Fruit fly (Drosophila melanogaster) whole organism, embryonic: ENCODE results near the gene CG7333.

Experiments used
- Antp ChIP-seq: fragments of 200-800 bp; sonication (Bioruptor generic); optimal IDR thresholded peaks from 3 replicates; lab custom pipeline; 2016; ENCODE audit warnings: missing biosample characterization, missing genetic modification characterization
- B-H1 ChIP-seq: fragments of 200-800 bp; sonication (Bioruptor generic); IDR thresholded peaks from 3 replicates; pipeline ENCODE4 v1.3.6; 2022; ENCODE audit warnings: missing biosample characterization, missing genetic modification characterization
- CG10209 ChIP-seq: fragments of 200-800 bp; sonication (Bioruptor generic); optimal IDR thresholded peaks from 3 replicates; lab custom pipeline; 2017; ENCODE audit warnings: missing biosample characterization, mild to moderate bottlenecking, missing genetic modification characterization, missing genetic modification reagents
- CG11247 ChIP-seq: fragments of 200-800 bp; sonication (Bioruptor generic); IDR thresholded peaks from 2 replicates; pipeline ENCODE4 v1.3.6; 2022; ENCODE audit warnings: missing biosample characterization, missing genetic modification characterization
- CG11696 ChIP-seq: fragments of 200-800 bp; sonication (Bioruptor generic); IDR thresholded peaks from 2 replicates; pipeline ENCODE4 v1.3.6; 2022; ENCODE audit warnings: missing biosample characterization, missing genetic modification characterization
- CG12236 ChIP-seq: fragments of 200-800 bp; sonication (Bioruptor generic); optimal IDR thresholded peaks from 2 replicates; lab custom pipeline; 2016; ENCODE audit warnings: missing biosample characterization, missing genetic modification characterization
- CG1233 ChIP-seq: fragments of 200-800 bp; sonication (Bioruptor generic); optimal IDR thresholded peaks from 4 replicates; lab custom pipeline; 2018; ENCODE audit warnings: missing biosample characterization, mild to moderate bottlenecking, missing genetic modification characterization
- CG12769 ChIP-seq: fragments of 200-800 bp; sonication (Bioruptor generic); optimal IDR thresholded peaks from 2 replicates; lab custom pipeline; 2019; ENCODE audit warnings: missing biosample characterization, mild to moderate bottlenecking, missing genetic modification characterization, moderate library complexity
- CG13424 ChIP-seq: fragments of 200-800 bp; sonication (Bioruptor generic); optimal IDR thresholded peaks from 2 replicates; lab custom pipeline; 2019; ENCODE audit warnings: missing biosample characterization, mild to moderate bottlenecking, missing genetic modification characterization, moderate library complexity
- CG13624 ChIP-seq: fragments of 200-800 bp; sonication (Bioruptor generic); optimal IDR thresholded peaks from 2 replicates; lab custom pipeline; 2016; ENCODE audit warnings: missing biosample characterization, missing genetic modification characterization
- CG14667 ChIP-seq: fragments of 200-800 bp; sonication (Bioruptor generic); IDR thresholded peaks from 2 replicates; pipeline ENCODE4 v1.3.6; 2022; ENCODE audit warnings: missing biosample characterization, missing genetic modification characterization
- CG15011 ChIP-seq: fragments of 200-800 bp; sonication (Bioruptor generic); optimal IDR thresholded peaks from 3 replicates; lab custom pipeline; 2018; ENCODE audit warnings: missing biosample characterization, mild to moderate bottlenecking, missing genetic modification characterization
- CG15073 ChIP-seq: fragments of 200-800 bp; sonication (Bioruptor generic); optimal IDR thresholded peaks from 2 replicates; lab custom pipeline; 2016; ENCODE audit warnings: missing biosample characterization, missing genetic modification characterization
- CG1602 ChIP-seq: fragments of 200-800 bp; sonication (Bioruptor generic); optimal IDR thresholded peaks from 3 replicates; lab custom pipeline; 2016; ENCODE audit warnings: missing biosample characterization, missing genetic modification characterization
- CG17359 ChIP-seq: fragments of 200-800 bp; sonication (Bioruptor generic); optimal IDR thresholded peaks from 3 replicates; lab custom pipeline; 2018; ENCODE audit warnings: missing biosample characterization, mild to moderate bottlenecking, missing genetic modification characterization, moderate library complexity
- CG17361 ChIP-seq: fragments of 200-800 bp; sonication (Bioruptor generic); IDR thresholded peaks from 3 replicates; pipeline ENCODE4 v1.3.6; 2022; ENCODE audit warnings: missing biosample characterization, missing genetic modification characterization
- CG17568 ChIP-seq: fragments of 200-800 bp; sonication (Bioruptor generic); optimal IDR thresholded peaks from 2 replicates; lab custom pipeline; 2018; ENCODE audit warnings: missing biosample characterization, mild to moderate bottlenecking, missing genetic modification characterization, moderate library complexity
- CG17802 ChIP-seq: fragments of 200-800 bp; sonication (Bioruptor generic); optimal IDR thresholded peaks from 2 replicates; lab custom pipeline; 2018; ENCODE audit warnings: missing biosample characterization, mild to moderate bottlenecking, missing genetic modification characterization, moderate library complexity
- CG1792 ChIP-seq: fragments of 200-800 bp; sonication (Bioruptor generic); optimal IDR thresholded peaks from 2 replicates; lab custom pipeline; 2016; ENCODE audit warnings: missing biosample characterization, missing genetic modification characterization
- CG2875 ChIP-seq: fragments of 200-800 bp; sonication (Bioruptor generic); optimal IDR thresholded peaks from 2 replicates; lab custom pipeline; 2017; ENCODE audit warnings: missing biosample characterization, mild to moderate bottlenecking, missing genetic modification characterization, missing genetic modification reagents
- CG3726 ChIP-seq: fragments of 200-800 bp; sonication (Bioruptor generic); IDR thresholded peaks from 3 replicates; pipeline ENCODE4, ENCODE4 v1.3.6; 2022; ENCODE audit warnings: missing biosample characterization, missing genetic modification characterization
- CG4730 ChIP-seq: fragments of 200-800 bp; sonication (Bioruptor generic); IDR thresholded peaks from 2 replicates; pipeline ENCODE4 v1.3.6; 2022; ENCODE audit warnings: missing biosample characterization, missing genetic modification characterization
- CG4820 ChIP-seq: fragments of 200-800 bp; sonication (Bioruptor generic); optimal IDR thresholded peaks from 3 replicates; lab custom pipeline; 2016; ENCODE audit warnings: missing biosample characterization, missing genetic modification characterization
- CG6765 ChIP-seq: fragments of 200-800 bp; sonication (Bioruptor generic); optimal IDR thresholded peaks from 3 replicates; lab custom pipeline; 2017; ENCODE audit warnings: missing biosample characterization, mild to moderate bottlenecking, missing genetic modification characterization
- CG6791 ChIP-seq: fragments of 200-800 bp; sonication (Bioruptor generic); IDR thresholded peaks from 3 replicates; pipeline ENCODE4 v1.3.6; 2022; ENCODE audit warnings: missing biosample characterization, missing genetic modification characterization; ENCODE audit not compliant: partially characterized antibody
- CG7928 ChIP-seq: fragments of 200-800 bp; sonication (Bioruptor generic); optimal IDR thresholded peaks from 2 replicates; lab custom pipeline; 2017; ENCODE audit warnings: missing biosample characterization, mild to moderate bottlenecking, missing genetic modification characterization
- Chrac-16 ChIP-seq: fragments of 200-800 bp; sonication (Bioruptor generic); optimal IDR thresholded peaks from 3 replicates; lab custom pipeline; 2016; ENCODE audit warnings: missing biosample characterization, missing genetic modification characterization
- Dad ChIP-seq: fragments of 200-800 bp; sonication (Bioruptor generic); optimal IDR thresholded peaks from 3 replicates; lab custom pipeline; 2016; ENCODE audit warnings: missing biosample characterization, missing genetic modification characterization
- Doc2 ChIP-seq: fragments of 200-800 bp; sonication (Bioruptor generic); IDR thresholded peaks from 2 replicates; pipeline ENCODE4 v1.3.6; 2022; ENCODE audit warnings: missing biosample characterization, missing genetic modification characterization
- Dref ChIP-seq: fragments of 200-800 bp; sonication (Bioruptor generic); IDR thresholded peaks from 2 replicates; pipeline ENCODE4 v1.3.6; 2022; ENCODE audit warnings: missing biosample characterization, missing genetic modification characterization
- Drgx ChIP-seq: fragments of 200-800 bp; sonication (Bioruptor generic); IDR thresholded peaks from 2 replicates; pipeline ENCODE4 v1.3.6; 2022; ENCODE audit warnings: missing biosample characterization, missing genetic modification characterization
- Fer3 ChIP-seq: fragments of 200-800 bp; sonication (Bioruptor generic); optimal IDR thresholded peaks from 2 replicates; lab custom pipeline; 2018; ENCODE audit warnings: missing biosample characterization, mild to moderate bottlenecking, missing genetic modification characterization, moderate library complexity
- GATAe ChIP-seq: fragments of 200-800 bp; sonication (Bioruptor generic); conservative IDR thresholded peaks from 2 replicates; pipeline ENCODE4 v1.3.6; 2022; ENCODE audit warnings: missing biosample characterization, missing genetic modification characterization
- HLH54F ChIP-seq: fragments of 200-800 bp; sonication (Bioruptor generic); optimal IDR thresholded peaks from 3 replicates; lab custom pipeline; 2016; ENCODE audit warnings: missing biosample characterization, missing genetic modification characterization
- Hr3 ChIP-seq: fragments of 200-800 bp; sonication (Bioruptor generic); optimal IDR thresholded peaks from 3 replicates; lab custom pipeline; 2016; ENCODE audit warnings: missing biosample characterization, missing genetic modification characterization
- Hr51 ChIP-seq, 2 experiments: fragments of 200-800 bp; sonication (Bioruptor generic); optimal IDR thresholded peaks; 2 replicates in 1 of 2; 3 replicates in 1 of 2; lab custom pipeline; 2016 to 2018; ENCODE audit warnings: missing biosample characterization in 2 of 2, missing genetic modification characterization in 2 of 2, mild to moderate bottlenecking in 1 of 2, moderate library complexity in 1 of 2
- MESR4 ChIP-seq: fragments of 200-800 bp; sonication (Bioruptor generic); optimal IDR thresholded peaks from 2 replicates; lab custom pipeline; 2018; ENCODE audit warnings: missing biosample characterization, mild to moderate bottlenecking, missing genetic modification characterization, moderate library complexity
- Rfx ChIP-seq: fragments of 200-800 bp; sonication (Bioruptor generic); IDR thresholded peaks from 2 replicates; pipeline ENCODE4 v1.3.6; 2022; ENCODE audit warnings: missing biosample characterization, missing genetic modification characterization
- Sox102F ChIP-seq: fragments of 200-800 bp; sonication (Bioruptor generic); optimal IDR thresholded peaks from 2 replicates; lab custom pipeline; 2018; ENCODE audit warnings: missing biosample characterization, mild to moderate bottlenecking, missing genetic modification characterization, moderate library complexity
- az2 ChIP-seq: fragments of 200-800 bp; sonication (Bioruptor generic); optimal IDR thresholded peaks from 3 replicates; lab custom pipeline; 2016; ENCODE audit warnings: missing biosample characterization, missing genetic modification characterization
- crp ChIP-seq, 2 experiments: fragments of 200-800 bp; sonication (Bioruptor generic); optimal IDR thresholded peaks; 2 replicates in 1 of 2; 3 replicates in 1 of 2; lab custom pipeline; 2017; ENCODE audit warnings: missing biosample characterization in 2 of 2, missing genetic modification characterization in 2 of 2, mild to moderate bottlenecking in 1 of 2, moderate library complexity in 1 of 2
- exex ChIP-seq: fragments of 200-800 bp; sonication (Bioruptor generic); optimal IDR thresholded peaks from 4 replicates; lab custom pipeline; 2018; ENCODE audit warnings: missing biosample characterization, mild to moderate bottlenecking, missing genetic modification characterization, moderate library complexity
- fru ChIP-seq: fragments of >200 bp; optimal IDR thresholded peaks from 2 replicates; lab custom pipeline; 2017
- jing ChIP-seq: fragments of 200-800 bp; sonication (Bioruptor generic); optimal IDR thresholded peaks from 2 replicates; lab custom pipeline; 2018; ENCODE audit warnings: missing biosample characterization, mild to moderate bottlenecking, missing genetic modification characterization
- pb ChIP-seq: fragments of 200-800 bp; sonication (Bioruptor generic); optimal IDR thresholded peaks from 3 replicates; lab custom pipeline; 2016; ENCODE audit warnings: missing biosample characterization, missing genetic modification characterization
- sug ChIP-seq: fragments of 200-800 bp; optimal IDR thresholded peaks from 2 replicates; lab custom pipeline; 2019; ENCODE audit warnings: missing biosample characterization, mild to moderate bottlenecking, missing genetic modification characterization, moderate library complexity
- ttk ChIP-seq: fragments of 200-800 bp; sonication (Bioruptor generic); IDR thresholded peaks from 2 replicates; pipeline ENCODE4 v2.1.2; 2022; ENCODE audit warnings: missing biosample characterization, missing genetic modification characterization
- usp ChIP-seq: fragments of >200 bp; optimal IDR thresholded peaks from 2 replicates; lab custom pipeline; 2017; ENCODE audit warnings: missing biosample characterization, missing genetic modification characterization
- wek ChIP-seq: fragments of 200-800 bp; sonication (Bioruptor generic); optimal IDR thresholded peaks from 3 replicates; lab custom pipeline; 2018; ENCODE audit warnings: missing biosample characterization, mild to moderate bottlenecking, missing genetic modification characterization, moderate library complexity
- wor ChIP-seq: fragments of 200-800 bp; sonication (Bioruptor generic); IDR thresholded peaks from 2 replicates; pipeline ENCODE4 v1.3.6; 2022; ENCODE audit warnings: missing biosample characterization, missing genetic modification characterization
- zen ChIP-seq: fragments of 200-800 bp; sonication (Bioruptor generic); optimal IDR thresholded peaks from 3 replicates; lab custom pipeline; 2018; ENCODE audit warnings: missing biosample characterization, mild to moderate bottlenecking, missing genetic modification characterization, moderate library complexity

The CG7333 gene

DNA sequence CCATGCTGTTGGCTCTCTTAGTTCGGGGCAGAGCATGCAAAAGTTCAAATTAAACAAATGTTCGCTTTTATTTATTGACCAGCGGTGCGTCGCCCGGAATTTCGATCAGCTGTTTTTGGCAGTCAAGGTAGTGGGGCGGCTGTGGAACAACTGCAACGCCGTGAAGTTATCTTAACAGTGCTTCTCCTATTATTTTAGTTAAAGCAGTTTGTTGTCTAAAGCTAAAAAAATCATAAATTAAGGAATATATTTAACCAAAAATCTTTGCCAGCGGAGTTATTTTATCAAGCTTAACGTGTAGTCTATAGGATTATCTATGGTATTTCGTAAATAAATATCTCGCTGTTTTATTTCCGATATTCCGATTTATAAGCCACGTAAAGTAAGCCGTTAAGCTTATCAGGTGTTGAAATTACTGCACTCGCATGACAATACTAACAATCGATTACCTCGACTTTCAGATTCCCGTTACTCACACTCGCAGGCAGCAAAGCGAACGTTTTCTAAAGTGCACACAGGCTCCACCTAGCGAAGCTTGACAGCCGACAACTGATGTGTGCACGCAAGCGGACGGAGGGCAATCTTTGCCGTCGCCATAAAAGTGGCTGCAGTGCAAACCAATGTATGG is 48.0 kb downstream of the CG7333 start, which contains the start of the genes CG6195 and CG31220 (continued):
- TF ChIP-seq CG13624 (GFP tag; lab: Kevin White, UChicago), result no peak
- peak; percentile 11 for TF ChIP-seq wek
- TF ChIP-seq Hr3 (GFP tag; lab: Kevin White, UChicago), result no peak
- TF ChIP-seq CG14667, result no peak
- TF ChIP-seq pb (GFP tag; lab: Kevin White, UChicago), result no peak
- no peak for TF ChIP-seq HLH54F
- TF ChIP-seq Dref, result peak; percentile 51
- TF ChIP-seq CG10209, result no peak
- TF ChIP-seq wor (GFP tag; lab: Robert Waterston, UW), result no peak
- peak; percentile 45 for TF ChIP-seq Rfx (GFP tag; lab: Robert Waterston, UW)
- TF ChIP-seq Fer3 (tag; lab: Kevin White, UChicago), result no peak
- TF ChIP-seq CG3726, result no peak
- no peak for TF ChIP-seq Chrac-16 (GFP tag; lab: Kevin White, UChicago)
- TF ChIP-seq Antp, result peak; percentile 13
- no peak for TF ChIP-seq CG4730 (GFP tag; lab: Robert Waterston, UW)
- no peak for TF ChIP-seq Doc2 (GFP tag; lab: Robert Waterston, UW)
- no peak for TF ChIP-seq CG6765
- TF ChIP-seq CG15073 (GFP tag; lab: Kevin White, UChicago), result no peak
- peak; percentile 80 to 98 for TF ChIP-seq crp (GFP tag; optimal IDR thresholded peaks at IDR 0.05; lab: Kevin White, UChicago)
- TF ChIP-seq CG1602 (GFP tag; lab: Kevin White, UChicago), result no peak
- no peak for TF ChIP-seq CG2875 (GFP tag; lab: Kevin White, UChicago)
- peak; percentile 2 for TF ChIP-seq Dad (GFP tag; lab: Kevin White, UChicago)
- no peak for TF ChIP-seq CG1792 (GFP tag; lab: Kevin White, UChicago)
- TF ChIP-seq zen (tag; lab: Kevin White, UChicago), result no peak
- peak; percentile 37 for TF ChIP-seq Sox102F (GFP tag; lab: Kevin White, UChicago)
- peak; percentile 33; the same call in 1 of the 2 replicates for TF ChIP-seq CG11247 (GFP tag; lab: Robert Waterston, UW)
- TF ChIP-seq Drgx (GFP tag; lab: Robert Waterston, UW), result no peak
- TF ChIP-seq usp (GFP tag; lab: Kevin White, UChicago), result no peak
- peak; percentile 12 for TF ChIP-seq sug
- TF ChIP-seq CG17802, result no peak
- TF ChIP-seq jing, result no peak
- peak; percentile 55; the same call in 2 of the 3 replicates for TF ChIP-seq CG17361
- no peak for TF ChIP-seq CG12769 (tag; lab: Kevin White, UChicago)
- TF ChIP-seq fru (lab: Kevin White, UChicago), result no peak
- no peak for TF ChIP-seq CG4820
- TF ChIP-seq MESR4 (GFP tag; lab: Kevin White, UChicago), result no peak
- TF ChIP-seq CG13424 (tag; lab: Kevin White, UChicago), result peak; percentile 19
- 0 out of 3 replicates have a peak, but pooled peaks have one; percentile 44 for TF ChIP-seq CG6791 (GFP tag; lab: Robert Waterston, UW)
- no peak for TF ChIP-seq CG7928 (GFP tag; lab: Kevin White, UChicago)
- no peak for TF ChIP-seq CG17359 (tag; lab: Kevin White, UChicago)
- no peak for TF ChIP-seq ttk (GFP tag; lab: Robert Waterston, UW)
- TF ChIP-seq CG12236 (GFP tag; lab: Kevin White, UChicago), result no peak
- TF ChIP-seq CG11696, result no peak
- no peak for TF ChIP-seq B-H1 (GFP tag; lab: Robert Waterston, UW)
- TF ChIP-seq CG17568, result no peak
- TF ChIP-seq CG15011, result no peak
- TF ChIP-seq az2, result peak; percentile 13
- no peak for TF ChIP-seq GATAe
- TF ChIP-seq CG1233 (GFP tag; lab: Kevin White, UChicago), result no peak
- no peak for TF ChIP-seq exex (tag; lab: Kevin White, UChicago)
- TF ChIP-seq Hr51 (GFP tag; optimal IDR thresholded peaks at IDR 0.05; lab: Kevin White, UChicago), result peak in 1 of 2 experiments; percentile 25
